Worm (Caenorhabditis elegans) whole organism, late embryonic: ENCODE measurements around the gene fubl-3.
A peak's percentile ranks its signal among the peaks of the same experiment; 100 is the strongest.

Experiments used
- C38D4.7 ChIP-seq: fragments of 200-800 bp; sonication (Bioruptor generic); optimal IDR thresholded peaks from 2 replicates; lab custom pipeline; 2018; ENCODE audit warnings: mild to moderate bottlenecking, missing genetic modification characterization, moderate library complexity, missing compliant biosample characterization
- F13H6.1 ChIP-seq: sonication (generic microtip); optimal IDR thresholded peaks from 2 replicates; lab custom pipeline; 2016; ENCODE audit warnings: missing genetic modification characterization, missing compliant biosample characterization
- K09A11.1 ChIP-seq: sonication (generic microtip); optimal IDR thresholded peaks from 2 replicates; lab custom pipeline; 2017; ENCODE audit warnings: antibody characterized with exemption, mild to moderate bottlenecking, missing genetic modification characterization, missing compliant biosample characterization; ENCODE audit not compliant: insufficient read depth
- T23F11.4 ChIP-seq: fragments of 200-800 bp; sonication (Bioruptor generic); optimal IDR thresholded peaks from 2 replicates; lab custom pipeline; 2018; ENCODE audit warnings: mild to moderate bottlenecking, missing genetic modification characterization, missing compliant biosample characterization
- ama-1 ChIP-seq: fragments of 150-350 bp; optimal IDR thresholded peaks from 2 replicates; lab custom pipeline; 2014
- ceh-14 ChIP-seq: sonication (generic microtip); optimal IDR thresholded peaks from 2 replicates; lab custom pipeline; 2016; ENCODE audit warnings: missing genotype, missing genetic modification characterization, missing compliant biosample characterization
- ceh-18 ChIP-seq: sonication (generic microtip); optimal IDR thresholded peaks from 2 replicates; lab custom pipeline; 2016; ENCODE audit warnings: missing genetic modification characterization, missing compliant biosample characterization
- ceh-19 ChIP-seq: fragments of 200-800 bp; sonication (Bioruptor generic); optimal IDR thresholded peaks from 2 replicates; lab custom pipeline; 2018; ENCODE audit warnings: mild to moderate bottlenecking, missing genetic modification characterization, missing compliant biosample characterization
- ceh-2 ChIP-seq: sonication (generic microtip); optimal IDR thresholded peaks from 2 replicates; lab custom pipeline; 2016; ENCODE audit warnings: missing genotype, missing genetic modification characterization, missing compliant biosample characterization
- ceh-22 ChIP-seq: sonication (generic microtip); optimal IDR thresholded peaks from 2 replicates; lab custom pipeline; 2017; ENCODE audit warnings: missing biosample characterization, missing genetic modification characterization
- ceh-30 ChIP-seq: fragments of 150-350 bp; optimal IDR thresholded peaks from 2 replicates; lab custom pipeline; 2014; ENCODE audit warnings: missing biosample characterization, missing genetic modification characterization
- ceh-31 ChIP-seq: sonication (generic microtip); optimal IDR thresholded peaks from 2 replicates; lab custom pipeline; 2016; ENCODE audit warnings: missing genetic modification characterization, missing compliant biosample characterization
- ceh-34 ChIP-seq: sonication (generic microtip); optimal IDR thresholded peaks from 2 replicates; lab custom pipeline; 2016; ENCODE audit warnings: mild to moderate bottlenecking, missing genetic modification characterization, missing compliant biosample characterization
- ceh-45 ChIP-seq: fragments of 200-800 bp; sonication (Bioruptor generic); IDR thresholded peaks from 2 replicates; pipeline ENCODE4 v1.3.6; 2022; ENCODE audit warnings: missing genetic modification reagents, missing genetic modification characterization, missing compliant biosample characterization
- ceh-6 ChIP-seq: fragments of 200-800 bp; sonication (Bioruptor generic); optimal IDR thresholded peaks from 2 replicates; lab custom pipeline; 2018; ENCODE audit warnings: mild to moderate bottlenecking, missing genetic modification characterization, missing compliant biosample characterization
- che-1 ChIP-seq: sonication (generic microtip); optimal IDR thresholded peaks from 2 replicates; lab custom pipeline; 2016; ENCODE audit warnings: mild to moderate bottlenecking, missing genetic modification characterization, missing compliant biosample characterization
- dve-1 ChIP-seq: sonication (generic microtip); optimal IDR thresholded peaks from 2 replicates; lab custom pipeline; 2017; ENCODE audit warnings: antibody characterized with exemption, mild to moderate bottlenecking, missing genetic modification characterization, missing compliant biosample characterization
- elt-4 ChIP-seq: sonication (generic microtip); optimal IDR thresholded peaks from 2 replicates; lab custom pipeline; 2016; ENCODE audit warnings: missing genetic modification characterization, missing compliant biosample characterization
- fax-1 ChIP-seq: sonication (generic microtip); optimal IDR thresholded peaks from 2 replicates; lab custom pipeline; 2016; ENCODE audit warnings: missing genotype, missing genetic modification characterization, missing compliant biosample characterization
- fkh-10 ChIP-seq: fragments of 150-350 bp; optimal IDR thresholded peaks from 2 replicates; lab custom pipeline; 2014; ENCODE audit warnings: missing biosample characterization, missing genetic modification reagents, missing genetic modification characterization
- fkh-6 ChIP-seq: sonication (generic microtip); optimal IDR thresholded peaks from 2 replicates; lab custom pipeline; 2016; ENCODE audit warnings: missing genetic modification characterization, missing compliant biosample characterization
- hlh-15 ChIP-seq: sonication (generic microtip); optimal IDR thresholded peaks from 2 replicates; lab custom pipeline; 2016; ENCODE audit warnings: missing genetic modification characterization, missing compliant biosample characterization
- hlh-30 ChIP-seq: sonication (generic microtip); optimal IDR thresholded peaks from 2 replicates; lab custom pipeline; 2017; ENCODE audit warnings: antibody characterized with exemption, missing genetic modification characterization, missing compliant biosample characterization; ENCODE audit not compliant: insufficient read depth
- lim-6 ChIP-seq: sonication (generic microtip); optimal IDR thresholded peaks from 2 replicates; lab custom pipeline; 2016; ENCODE audit warnings: missing genetic modification characterization, missing compliant biosample characterization
- madf-2 ChIP-seq: sonication (generic microtip); optimal IDR thresholded peaks from 2 replicates; lab custom pipeline; 2017; ENCODE audit warnings: missing genetic modification characterization, missing compliant biosample characterization
- mec-3 ChIP-seq: sonication (generic microtip); optimal IDR thresholded peaks from 2 replicates; lab custom pipeline; 2016; ENCODE audit warnings: borderline replicate concordance, missing genetic modification characterization, missing compliant biosample characterization
- nfya-1 ChIP-seq: sonication (generic microtip); optimal IDR thresholded peaks from 2 replicates; lab custom pipeline; 2017; ENCODE audit warnings: missing genetic modification characterization, mild to moderate bottlenecking, missing compliant biosample characterization, antibody characterized with exemption, moderate library complexity
- nhr-11 ChIP-seq: fragments of 150-350 bp; optimal IDR thresholded peaks from 2 replicates; lab custom pipeline; 2014; ENCODE audit warnings: missing biosample characterization, missing genetic modification characterization
- npax-4 ChIP-seq: sonication (generic microtip); optimal IDR thresholded peaks from 2 replicates; lab custom pipeline; 2016; ENCODE audit warnings: missing genetic modification characterization, missing compliant biosample characterization
- odd-2 ChIP-seq: sonication (generic microtip); optimal IDR thresholded peaks from 2 replicates; lab custom pipeline; 2017; ENCODE audit warnings: antibody characterized with exemption, mild to moderate bottlenecking, missing genetic modification characterization, missing compliant biosample characterization
- pag-3 ChIP-seq: sonication (generic microtip); optimal IDR thresholded peaks from 2 replicates; lab custom pipeline; 2016; ENCODE audit warnings: missing compliant biosample characterization, missing genetic modification characterization, borderline replicate concordance
- pha-2 ChIP-seq: sonication (generic microtip); optimal IDR thresholded peaks from 2 replicates; lab custom pipeline; 2017; ENCODE audit warnings: mild to moderate bottlenecking, missing genetic modification characterization, missing compliant biosample characterization
- pha-4 ChIP-seq: fragments of 150-350 bp; optimal IDR thresholded peaks from 2 replicates; lab custom pipeline; 2018; ENCODE audit warnings: missing biosample characterization, missing genetic modification reagents, missing genetic modification characterization
- pqm-1 ChIP-seq: sonication (generic microtip); optimal IDR thresholded peaks from 2 replicates; lab custom pipeline; 2016; ENCODE audit warnings: missing genetic modification characterization, missing compliant biosample characterization
- pros-1 ChIP-seq: fragments of 150-350 bp; optimal IDR thresholded peaks from 2 replicates; lab custom pipeline; 2014; ENCODE audit warnings: missing biosample characterization, missing genetic modification reagents, missing genetic modification characterization
- ref-2 ChIP-seq: sonication (generic microtip); optimal IDR thresholded peaks from 2 replicates; lab custom pipeline; 2016; ENCODE audit warnings: missing genetic modification characterization, missing compliant biosample characterization
- rnt-1 ChIP-seq: sonication (generic microtip); optimal IDR thresholded peaks from 2 replicates; lab custom pipeline; 2016; ENCODE audit warnings: missing genetic modification characterization, missing compliant biosample characterization
- sdc-2 ChIP-seq: sonication (generic microtip); optimal IDR thresholded peaks from 2 replicates; lab custom pipeline; 2016; ENCODE audit warnings: missing genotype, missing genetic modification characterization, missing compliant biosample characterization
- syd-9 ChIP-seq: sonication (generic microtip); optimal IDR thresholded peaks from 2 replicates; lab custom pipeline; 2016; ENCODE audit warnings: mild to moderate bottlenecking, missing genetic modification characterization, moderate library complexity, missing compliant biosample characterization
- tbx-2 ChIP-seq: sonication (generic microtip); optimal IDR thresholded peaks from 2 replicates; lab custom pipeline; 2016; ENCODE audit warnings: missing genetic modification characterization, missing compliant biosample characterization
- tbx-7 ChIP-seq: sonication (generic microtip); optimal IDR thresholded peaks from 2 replicates; lab custom pipeline; 2016; ENCODE audit warnings: missing genotype, missing genetic modification characterization, missing compliant biosample characterization
- unc-42 ChIP-seq: sonication (generic microtip); optimal IDR thresholded peaks from 2 replicates; lab custom pipeline; 2016; ENCODE audit warnings: missing genotype, missing genetic modification characterization, missing compliant biosample characterization
- unc-55 ChIP-seq: sonication (generic microtip); optimal IDR thresholded peaks from 2 replicates; lab custom pipeline; 2017; ENCODE audit warnings: missing biosample characterization, missing genetic modification reagents, missing genetic modification characterization
- unc-86 ChIP-seq: sonication (generic microtip); optimal IDR thresholded peaks from 2 replicates; lab custom pipeline; 2016; ENCODE audit warnings: missing genetic modification characterization, missing compliant biosample characterization
- zip-5 ChIP-seq: sonication (generic microtip); optimal IDR thresholded peaks from 2 replicates; lab custom pipeline; 2016; ENCODE audit warnings: missing genetic modification characterization, missing compliant biosample characterization
- ztf-16 ChIP-seq: sonication (generic microtip); optimal IDR thresholded peaks from 2 replicates; lab custom pipeline; 2017; ENCODE audit warnings: missing genetic modification characterization, missing compliant biosample characterization

Gene fubl-3

DNA sequence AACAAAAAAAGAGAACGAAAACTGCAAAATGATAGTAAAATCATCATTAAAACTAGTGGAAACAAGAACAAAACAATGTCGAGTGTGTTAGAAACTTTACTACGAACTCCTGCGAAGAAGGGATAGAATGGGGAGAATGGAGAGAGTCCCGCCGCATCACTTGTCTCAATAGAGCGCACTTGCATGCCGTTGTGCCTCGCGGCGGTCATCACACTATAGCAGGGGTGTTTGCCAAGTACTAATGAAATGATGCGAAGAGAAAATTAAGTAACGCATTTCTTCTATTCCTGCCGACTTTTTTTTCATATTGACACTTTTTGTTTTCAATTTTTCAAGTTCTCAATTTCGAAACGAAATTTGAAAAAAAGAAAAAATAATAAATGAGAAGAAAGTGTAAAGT lies 42.1 kb upstream of the fubl-3 start:
- TF ChIP-seq nfya-1 (tag; lab: Kevin White, UChicago) (peak; percentile 36), tbx-2 (tag; lab: Kevin White, UChicago) (peak; percentile 56), nhr-11 (tag; lab: Kevin White, UChicago) (no peak), pqm-1 (tag; lab: Kevin White, UChicago) (no peak), hlh-15 (tag; lab: Kevin White, UChicago) (no peak), ref-2 (tag; lab: Kevin White, UChicago) (peak; percentile 9), unc-42 (tag; lab: Kevin White, UChicago) (peak; percentile 91), dve-1 (tag; lab: Kevin White, UChicago) (no peak), che-1 (tag; lab: Kevin White, UChicago) (no peak), ceh-30 (no peak), unc-86 (tag; lab: Kevin White, UChicago) (no peak), madf-2 (tag; lab: Kevin White, UChicago) (no peak), ceh-34 (peak; percentile 21), ceh-19 (GFP tag; lab: Kevin White, UChicago) (no peak), pag-3 (tag; lab: Kevin White, UChicago) (no peak), zip-5 (tag; lab: Kevin White, UChicago) (no peak), fkh-10 (GFP tag; lab: Kevin White, UChicago) (no peak), T23F11.4 (no peak), hlh-30 (tag; lab: Kevin White, UChicago) (peak; percentile 67), fax-1 (tag; lab: Kevin White, UChicago) (no peak), rnt-1 (tag; lab: Kevin White, UChicago) (peak; percentile 29), syd-9 (tag; lab: Kevin White, UChicago) (peak; percentile 24), C38D4.7 (GFP tag; lab: Kevin White, UChicago) (no peak), pha-4 (tag; lab: Kevin White, UChicago) (no peak), mec-3 (no peak), ama-1 (no peak), fkh-6 (no peak), tbx-7 (tag; lab: Kevin White, UChicago) (no peak), K09A11.1 (tag; lab: Kevin White, UChicago) (no peak), unc-55 (peak; percentile 43), sdc-2 (tag; lab: Kevin White, UChicago) (peak; percentile 75), pros-1 (no peak), odd-2 (tag; lab: Kevin White, UChicago) (no peak), ceh-31 (tag; lab: Kevin White, UChicago) (peak; percentile 72), ceh-2 (no peak), npax-4 (tag; lab: Kevin White, UChicago) (no peak), ceh-18 (tag; lab: Kevin White, UChicago) (peak; percentile 56), ztf-16 (tag; lab: Kevin White, UChicago) (no peak), ceh-14 (tag; lab: Kevin White, UChicago) (peak; percentile 67)

- TF ChIP-seq dve-1 (tag; lab: Kevin White, UChicago) (no peak), tbx-2 (tag; lab: Kevin White, UChicago) (no peak), ceh-6 (GFP tag; lab: Kevin White, UChicago) (no peak), ceh-19 (GFP tag; lab: Kevin White, UChicago) (no peak), lim-6 (no peak), ceh-22 (tag; lab: Kevin White, UChicago) (no peak), C38D4.7 (GFP tag; lab: Kevin White, UChicago) (no peak), ztf-16 (tag; lab: Kevin White, UChicago) (no peak), pros-1 (no peak), pha-2 (tag; lab: Kevin White, UChicago) (no peak), ceh-45 (GFP tag; lab: Robert Waterston, UW) (no peak), elt-4 (tag; lab: Kevin White, UChicago) (no peak), F13H6.1 (tag; lab: Kevin White, UChicago) (no peak), rnt-1 (tag; lab: Kevin White, UChicago) (no peak), ceh-34 (no peak), pqm-1 (tag; lab: Kevin White, UChicago) (no peak), ceh-2 (no peak), fkh-10 (GFP tag; lab: Kevin White, UChicago) (no peak)
Measured at ce11 chrX:17396456-17396855, 37.8 kb upstream of the fubl-3 start, which contains the start of the genes vap-1 and F11C7.2. Gene vap-1, minus strand, starts transcription at chrX:17396556. Gene F11C7.2, plus strand, starts transcription at chrX:17396814.
